Worm (Caenorhabditis elegans) whole organism, L1 larva: ENCODE measurements around the gene K09G1.1.

Experiments
- C04F5.9 ChIP-seq: sonication (generic microtip); optimal IDR thresholded peaks from 2 replicates; lab custom pipeline; 2016; ENCODE audit warnings: missing genetic modification characterization, missing compliant biosample characterization
- C16A3.4 ChIP-seq: fragments of 150-350 bp; optimal IDR thresholded peaks from 2 replicates; lab custom pipeline; 2014; ENCODE audit warnings: missing biosample characterization, missing genetic modification characterization
- Y116A8C.19 ChIP-seq: sonication (generic microtip); optimal IDR thresholded peaks from 2 replicates; lab custom pipeline; 2016; ENCODE audit warnings: missing compliant biosample characterization, missing genetic modification characterization, borderline replicate concordance
- aha-1 ChIP-seq: fragments of 150-350 bp; optimal IDR thresholded peaks from 2 replicates; lab custom pipeline; 2014; ENCODE audit warnings: missing biosample characterization, missing genetic modification characterization
- aly-2 ChIP-seq: fragments of 150-350 bp; optimal IDR thresholded peaks from 2 replicates; lab custom pipeline; 2014; ENCODE audit warnings: missing biosample characterization, missing genetic modification characterization
- ama-1 ChIP-seq: fragments of 150-350 bp; optimal IDR thresholded peaks from 2 replicates; lab custom pipeline; 2014
- ceh-82 ChIP-seq, 3 experiments: fragments of 150-350 bp in 1 of 3; sonication (generic microtip) in 2 of 3; optimal IDR thresholded peaks; 2 replicates each; lab custom pipeline; 2014 to 2017; ENCODE audit warnings: missing biosample characterization in 3 of 3, missing genetic modification characterization in 3 of 3
- ceh-90 ChIP-seq: sonication (generic microtip); optimal IDR thresholded peaks from 2 replicates; lab custom pipeline; 2016; ENCODE audit warnings: missing genetic modification characterization, missing compliant biosample characterization
- ces-1 ChIP-seq: fragments of 150-350 bp; optimal IDR thresholded peaks from 2 replicates; lab custom pipeline; 2014; ENCODE audit warnings: missing biosample characterization, missing genetic modification reagents, missing genetic modification characterization
- dpl-1 ChIP-seq, 3 experiments: fragments of 150-350 bp in 2 of 3; sonication (generic microtip) in 1 of 3; optimal IDR thresholded peaks; 2 replicates each; lab custom pipeline; 2014 to 2017; ENCODE audit warnings: missing biosample characterization in 3 of 3, missing genetic modification characterization in 3 of 3, missing genetic modification reagents in 3 of 3
- efl-3 ChIP-seq: fragments of 200-800 bp; sonication (Bioruptor generic); optimal IDR thresholded peaks from 2 replicates; lab custom pipeline; 2018; ENCODE audit warnings: mild to moderate bottlenecking, missing genetic modification characterization, missing compliant biosample characterization
- egl-13 ChIP-seq: sonication (generic microtip); optimal IDR thresholded peaks from 2 replicates; lab custom pipeline; 2016; ENCODE audit warnings: missing genotype, missing genetic modification reagents, missing genetic modification characterization, missing compliant biosample characterization
- elt-2 ChIP-seq: sonication (generic microtip); optimal IDR thresholded peaks from 2 replicates; lab custom pipeline; 2016; ENCODE audit warnings: missing genetic modification characterization, mild to moderate bottlenecking, inconsistent platforms, missing compliant biosample characterization, missing genetic modification reagents
- ets-5 ChIP-seq: fragments of 200-800 bp; sonication (Bioruptor generic); IDR thresholded peaks from 2 replicates; pipeline ENCODE4 v1.3.6; 2022; ENCODE audit warnings: missing genetic modification characterization, missing compliant biosample characterization
- fkh-4 ChIP-seq: sonication (generic microtip); optimal IDR thresholded peaks from 2 replicates; lab custom pipeline; 2016; ENCODE audit warnings: missing compliant biosample characterization, missing genetic modification characterization, borderline replicate concordance
- hlh-17 ChIP-seq: fragments of 200-800 bp; sonication (Bioruptor generic); optimal IDR thresholded peaks from 2 replicates; lab custom pipeline; 2018; ENCODE audit warnings: missing genetic modification characterization, mild to moderate bottlenecking, missing compliant biosample characterization, moderate library complexity, borderline replicate concordance
- hlh-4 ChIP-seq: sonication (generic microtip); optimal IDR thresholded peaks from 2 replicates; lab custom pipeline; 2016; ENCODE audit warnings: mild to moderate bottlenecking, missing genetic modification characterization, missing compliant biosample characterization
- isw-1 ChIP-seq: fragments of 200-800 bp; sonication (Bioruptor generic); IDR thresholded peaks from 2 replicates; pipeline ENCODE4 v1.3.6; 2022; ENCODE audit warnings: missing genetic modification characterization, missing compliant biosample characterization
- lin-13 ChIP-seq: fragments of 150-350 bp; optimal IDR thresholded peaks from 2 replicates; lab custom pipeline; 2014; ENCODE audit warnings: missing biosample characterization, missing genetic modification reagents, missing genetic modification characterization
- lin-39 ChIP-seq: fragments of 150-350 bp; optimal IDR thresholded peaks from 2 replicates; lab custom pipeline; 2014; ENCODE audit warnings: missing biosample characterization, missing genetic modification reagents, missing genetic modification characterization
- lsy-2 ChIP-seq, 2 experiments: fragments of 150-350 bp; optimal IDR thresholded peaks; 2 replicates each; lab custom pipeline; 2014; ENCODE audit warnings: missing biosample characterization in 2 of 2, missing genetic modification characterization in 2 of 2
- mab-9 ChIP-seq: fragments of 200-800 bp; sonication (Bioruptor generic); IDR thresholded peaks from 2 replicates; pipeline ENCODE4 v1.3.6; 2022; ENCODE audit warnings: missing genetic modification reagents, missing genetic modification characterization, missing compliant biosample characterization
- mdl-1 ChIP-seq, 2 experiments: fragments of 150-350 bp; optimal IDR thresholded peaks; 2 replicates each; lab custom pipeline; 2014 to 2017; ENCODE audit warnings: missing biosample characterization in 2 of 2, missing genetic modification characterization in 2 of 2, inconsistent platforms in 1 of 2
- mef-2 ChIP-seq: fragments of 150-350 bp; optimal IDR thresholded peaks from 2 replicates; lab custom pipeline; 2014; ENCODE audit warnings: missing biosample characterization, missing genetic modification characterization
- nhr-11 ChIP-seq: fragments of 150-350 bp; optimal IDR thresholded peaks from 2 replicates; lab custom pipeline; 2014; ENCODE audit warnings: missing biosample characterization, missing genetic modification characterization
- nhr-19 ChIP-seq: fragments of 200-800 bp; sonication (Bioruptor generic); conservative IDR thresholded peaks from 2 replicates; pipeline ENCODE4 v1.3.6; 2022; ENCODE audit warnings: missing genetic modification characterization, missing compliant biosample characterization
- nhr-20 ChIP-seq: sonication (generic microtip); optimal IDR thresholded peaks from 2 replicates; lab custom pipeline; 2016; ENCODE audit warnings: mild to moderate bottlenecking, missing genetic modification characterization, missing compliant biosample characterization
- nhr-28 ChIP-seq: fragments of 150-350 bp; optimal IDR thresholded peaks from 2 replicates; lab custom pipeline; 2014; ENCODE audit warnings: missing biosample characterization, missing genetic modification characterization
- nhr-47 ChIP-seq: sonication (generic microtip); optimal IDR thresholded peaks from 2 replicates; lab custom pipeline; 2016; ENCODE audit warnings: mild to moderate bottlenecking, missing genetic modification characterization, moderate library complexity, missing compliant biosample characterization
- nhr-84 ChIP-seq: sonication (generic microtip); optimal IDR thresholded peaks from 2 replicates; lab custom pipeline; 2017; ENCODE audit warnings: missing biosample characterization, missing genetic modification characterization
- nhr-90 ChIP-seq: sonication (generic microtip); optimal IDR thresholded peaks from 2 replicates; lab custom pipeline; 2016; ENCODE audit warnings: mild to moderate bottlenecking, missing genetic modification characterization, missing compliant biosample characterization; ENCODE audit not compliant: poor library complexity
- pqm-1 ChIP-seq: sonication (generic microtip); optimal IDR thresholded peaks from 3 replicates; lab custom pipeline; 2017; ENCODE audit warnings: missing biosample characterization, missing genetic modification characterization
- skn-1 ChIP-seq: fragments of 150-350 bp; optimal IDR thresholded peaks from 2 replicates; lab custom pipeline; 2014; ENCODE audit warnings: missing biosample characterization, missing genetic modification characterization
- snu-23 ChIP-seq: sonication (generic microtip); optimal IDR thresholded peaks from 2 replicates; lab custom pipeline; 2016; ENCODE audit warnings: missing genetic modification characterization, missing compliant biosample characterization
- sptf-1 ChIP-seq: fragments of 150-350 bp; optimal IDR thresholded peaks from 2 replicates; lab custom pipeline; 2014; ENCODE audit warnings: missing biosample characterization, missing genetic modification characterization
- sup-37 ChIP-seq: fragments of 200-800 bp; sonication (Bioruptor generic); optimal IDR thresholded peaks from 2 replicates; lab custom pipeline; 2018; ENCODE audit warnings: mild to moderate bottlenecking, missing genetic modification characterization, missing compliant biosample characterization
- swsn-7 ChIP-seq: sonication (generic microtip); optimal IDR thresholded peaks from 2 replicates; lab custom pipeline; 2016; ENCODE audit warnings: missing genetic modification characterization, missing compliant biosample characterization
- unc-130 ChIP-seq: fragments of 150-350 bp; optimal IDR thresholded peaks from 2 replicates; lab custom pipeline; 2017; ENCODE audit warnings: missing biosample characterization, missing genetic modification characterization, inconsistent platforms
- unc-30 ChIP-seq: sonication (generic microtip); optimal IDR thresholded peaks from 2 replicates; lab custom pipeline; 2017; ENCODE audit warnings: missing biosample characterization, missing genetic modification characterization
- unc-62 ChIP-seq: fragments of 150-350 bp; optimal IDR thresholded peaks from 2 replicates; lab custom pipeline; 2014; ENCODE audit warnings: missing biosample characterization, missing genetic modification reagents, missing genetic modification characterization
- unc-86 ChIP-seq: sonication (generic microtip); optimal IDR thresholded peaks from 2 replicates; lab custom pipeline; 2016; ENCODE audit warnings: missing genetic modification characterization, missing compliant biosample characterization
- unc-98 ChIP-seq: fragments of 200-800 bp; sonication (Bioruptor generic); IDR thresholded peaks from 2 replicates; pipeline ENCODE4 v1.3.6; 2022; ENCODE audit warnings: missing genetic modification characterization, missing compliant biosample characterization
- zag-1 ChIP-seq: fragments of 150-350 bp; optimal IDR thresholded peaks from 2 replicates; lab custom pipeline; 2014; ENCODE audit warnings: missing biosample characterization, missing genetic modification characterization
- ztf-11 ChIP-seq, 2 experiments: sonication (generic microtip); optimal IDR thresholded peaks; 2 replicates each; lab custom pipeline; 2016 to 2017; ENCODE audit warnings: missing genetic modification characterization in 2 of 2, missing biosample characterization in 1 of 2, missing compliant biosample characterization in 1 of 2
- ztf-4 ChIP-seq: fragments of 150-350 bp; optimal IDR thresholded peaks from 2 replicates; lab custom pipeline; 2014; ENCODE audit warnings: missing biosample characterization, missing genetic modification characterization

Gene K09G1.1

ce11 chrV:9546860-9547269, 36.5 kb upstream of the K09G1.1 start, which contains the start of gene his-37 (continued):
- TF ChIP-seq hlh-4 (no peak), swsn-7 (tag; lab: Kevin White, UChicago) (peak; percentile 100), isw-1 (GFP tag; lab: Robert Waterston, UW) (peak; percentile 95), pqm-1 (peak; percentile 85), unc-30 (tag; lab: Kevin White, UChicago) (no peak), unc-86 (peak; percentile 98), sup-37 (GFP tag; lab: Kevin White, UChicago) (peak; percentile 92), lsy-2 (tag; optimal IDR thresholded peaks at IDR 0.05; lab: Kevin White, UChicago) (peak; percentile 95 to 97), lin-39 (peak; percentile 90), nhr-84 (tag; lab: Kevin White, UChicago) (peak; percentile 60), nhr-19 (GFP tag; lab: Robert Waterston, UW) (peak; percentile 99), Y116A8C.19 (tag; lab: Kevin White, UChicago) (no peak), fkh-4 (tag; lab: Kevin White, UChicago) (peak; percentile 79), nhr-47 (peak; percentile 99), aly-2 (tag; lab: Kevin White, UChicago) (peak; percentile 90), elt-2 (tag; lab: Kevin White, UChicago) (peak; percentile 92), egl-13 (tag; lab: Kevin White, UChicago) (peak; percentile 99), mef-2 (tag; lab: Kevin White, UChicago) (peak; percentile 92), skn-1 (tag; lab: Kevin White, UChicago) (peak; percentile 94), lin-13 (peak; percentile 98), ces-1 (peak; percentile 2), C16A3.4 (tag; lab: Kevin White, UChicago) (peak; percentile 99), nhr-11 (tag; lab: Kevin White, UChicago) (peak; percentile 97), zag-1 (tag; lab: Kevin White, UChicago) (peak; percentile 91), ceh-90 (tag; lab: Kevin White, UChicago) (peak; percentile 22), unc-98 (peak; percentile 38; the same call in 1 of the 2 replicates), unc-62 (peak; percentile 88), ztf-11 (tag; optimal IDR thresholded peaks at IDR 0.05; lab: Kevin White, UChicago) (peak in 1 of 2 experiments; percentile 89), ztf-4 (peak; percentile 98), nhr-28 (tag; lab: Kevin White, UChicago) (peak; percentile 65), mdl-1 (tag; optimal IDR thresholded peaks at IDR 0.05; lab: Kevin White, UChicago) (peak; percentile 30 to 97), mab-9 (GFP tag; lab: Robert Waterston, UW) (peak; percentile 93), nhr-20 (tag; lab: Kevin White, UChicago) (peak; percentile 99), nhr-90 (tag; lab: Kevin White, UChicago) (peak; percentile 99), hlh-17 (GFP tag; lab: Kevin White, UChicago) (no peak), efl-3 (GFP tag; lab: Kevin White, UChicago) (peak; percentile 27), snu-23 (GFP tag; lab: Kevin White, UChicago) (peak; percentile 99), dpl-1 (GFP tag; optimal IDR thresholded peaks at IDR 0.05; lab: Kevin White, UChicago) (peak; percentile 83 to 89 (median 85)), ceh-82 (tag; optimal IDR thresholded peaks at IDR 0.05; lab: Kevin White, UChicago) (peak; percentile 97 to 99 (median 99)), ama-1 (peak; percentile 90), sptf-1 (tag; lab: Kevin White, UChicago) (no peak), unc-130 (tag; lab: Kevin White, UChicago) (peak; percentile 99), ets-5 (GFP tag; lab: Robert Waterston, UW) (no peak), C04F5.9 (tag; lab: Kevin White, UChicago) (peak; percentile 86), aha-1 (tag; lab: Kevin White, UChicago) (peak; percentile 47)
- TF ChIP-seq, all 84 proteins: peak for 76
